Worm (Caenorhabditis elegans) whole organism, L3 larva: ENCODE results near the gene nhr-209.

Source experiments
- ZK546.5 ChIP-seq: sonication (generic microtip); optimal IDR thresholded peaks from 2 replicates; lab custom pipeline; 2017; ENCODE audit warnings: missing biosample characterization, missing genetic modification characterization
- aly-2 ChIP-seq: fragments of 150-350 bp; optimal IDR thresholded peaks from 2 replicates; lab custom pipeline; 2014; ENCODE audit warnings: missing biosample characterization, missing genetic modification characterization
- ama-1 ChIP-seq: fragments of 150-350 bp; optimal IDR thresholded peaks from 2 replicates; lab custom pipeline; 2018
- ceh-16 ChIP-seq: sonication (generic microtip); optimal IDR thresholded peaks from 2 replicates; lab custom pipeline; 2017; ENCODE audit warnings: missing biosample characterization, missing genetic modification characterization
- ceh-28 ChIP-seq: fragments of 150-350 bp; optimal IDR thresholded peaks from 2 replicates; lab custom pipeline; 2014; ENCODE audit warnings: missing biosample characterization, missing genetic modification reagents, missing genetic modification characterization
- ceh-82 ChIP-seq: fragments of 150-350 bp; optimal IDR thresholded peaks from 2 replicates; lab custom pipeline; 2014; ENCODE audit warnings: missing biosample characterization, missing genetic modification characterization
- daf-12 ChIP-seq: fragments of 150-350 bp; optimal IDR thresholded peaks from 2 replicates; lab custom pipeline; 2014; ENCODE audit warnings: missing biosample characterization, missing genetic modification reagents, missing genetic modification characterization
- egl-5 ChIP-seq: fragments of 150-350 bp; optimal IDR thresholded peaks from 2 replicates; lab custom pipeline; 2017; ENCODE audit warnings: missing biosample characterization, missing genetic modification reagents, missing genetic modification characterization, inconsistent platforms
- elt-1 ChIP-seq: fragments of 150-350 bp; optimal IDR thresholded peaks from 2 replicates; lab custom pipeline; 2014; ENCODE audit warnings: missing biosample characterization, missing genetic modification characterization
- elt-2 ChIP-seq: sonication (generic microtip); optimal IDR thresholded peaks from 2 replicates; lab custom pipeline; 2016; ENCODE audit warnings: missing genetic modification reagents, mild to moderate bottlenecking, missing genetic modification characterization, missing compliant biosample characterization
- elt-3 ChIP-seq, 3 experiments: fragments of 150-350 bp in 1 of 3; sonication (generic microtip) in 2 of 3; optimal IDR thresholded peaks; 2 replicates in 2 of 3; 4 replicates in 1 of 3; lab custom pipeline; 2014 to 2017; ENCODE audit warnings: missing biosample characterization in 3 of 3, missing genetic modification characterization in 3 of 3
- hmg-11 ChIP-seq: sonication (generic microtip); optimal IDR thresholded peaks from 2 replicates; lab custom pipeline; 2016; ENCODE audit warnings: missing genetic modification characterization, missing compliant biosample characterization
- jun-1 ChIP-seq: fragments of 150-350 bp; optimal IDR thresholded peaks from 2 replicates; lab custom pipeline; 2014; ENCODE audit warnings: missing biosample characterization, missing genetic modification reagents, missing genetic modification characterization
- lin-15B ChIP-seq: fragments of 150-350 bp; optimal IDR thresholded peaks from 2 replicates; lab custom pipeline; 2014; ENCODE audit warnings: missing biosample characterization, missing genetic modification characterization
- lin-39 ChIP-seq: fragments of 150-350 bp; optimal IDR thresholded peaks from 2 replicates; lab custom pipeline; 2018; ENCODE audit warnings: missing biosample characterization, missing genetic modification reagents, missing genetic modification characterization
- mdl-1 ChIP-seq: fragments of 150-350 bp; optimal IDR thresholded peaks from 2 replicates; lab custom pipeline; 2014; ENCODE audit warnings: missing biosample characterization, missing genetic modification characterization
- mml-1 ChIP-seq: fragments of 150-350 bp; sonication (generic microtip); optimal IDR thresholded peaks from 3 replicates; lab custom pipeline; 2014; ENCODE audit warnings: missing biosample characterization, missing genetic modification characterization
- nfya-1 ChIP-seq: sonication (generic microtip); optimal IDR thresholded peaks from 2 replicates; lab custom pipeline; 2017; ENCODE audit warnings: missing genetic modification characterization, mild to moderate bottlenecking, missing compliant biosample characterization, antibody characterized with exemption, moderate library complexity; ENCODE audit not compliant: insufficient read depth
- nhr-11 ChIP-seq: fragments of 150-350 bp; optimal IDR thresholded peaks from 2 replicates; lab custom pipeline; 2014; ENCODE audit warnings: missing biosample characterization, missing genetic modification characterization
- nhr-23 ChIP-seq: fragments of 150-350 bp; optimal IDR thresholded peaks from 2 replicates; lab custom pipeline; 2014; ENCODE audit warnings: missing biosample characterization, missing genetic modification reagents, missing genetic modification characterization
- nhr-237 ChIP-seq: fragments of 150-350 bp; optimal IDR thresholded peaks from 2 replicates; lab custom pipeline; 2014; ENCODE audit warnings: missing biosample characterization, missing genetic modification characterization
- nhr-25 ChIP-seq: sonication (generic microtip); optimal IDR thresholded peaks from 2 replicates; lab custom pipeline; 2017; ENCODE audit warnings: missing biosample characterization, missing genetic modification characterization
- nhr-43 ChIP-seq: sonication (generic microtip); optimal IDR thresholded peaks from 2 replicates; lab custom pipeline; 2016; ENCODE audit warnings: mild to moderate bottlenecking, missing genetic modification characterization, missing compliant biosample characterization; ENCODE audit not compliant: poor library complexity, severe bottlenecking
- nhr-76 ChIP-seq: fragments of 150-350 bp; sonication (generic microtip); optimal IDR thresholded peaks from 5 replicates; lab custom pipeline; 2014; ENCODE audit warnings: missing biosample characterization, missing genetic modification characterization
- nhr-77 ChIP-seq: fragments of 150-350 bp; optimal IDR thresholded peaks from 2 replicates; lab custom pipeline; 2014; ENCODE audit warnings: missing biosample characterization, missing genetic modification characterization
- pha-4 ChIP-seq: fragments of 150-350 bp; optimal IDR thresholded peaks from 2 replicates; lab custom pipeline; 2014; ENCODE audit warnings: missing biosample characterization, missing genetic modification reagents, missing genetic modification characterization
- pqm-1 ChIP-seq: fragments of 150-350 bp; optimal IDR thresholded peaks from 2 replicates; lab custom pipeline; 2017; ENCODE audit warnings: missing biosample characterization, missing genetic modification characterization, inconsistent platforms
- snpc-4 ChIP-seq: fragments of 150-350 bp; optimal IDR thresholded peaks from 2 replicates; lab custom pipeline; 2014; ENCODE audit warnings: missing biosample characterization, missing genetic modification characterization
- unc-62 ChIP-seq: fragments of 150-350 bp; sonication (generic microtip); optimal IDR thresholded peaks from 4 replicates; lab custom pipeline; 2014; ENCODE audit warnings: missing biosample characterization, missing genetic modification reagents, missing genetic modification characterization

Gene nhr-209

ce11 chrV:12065369-12065768, 32.6 kb upstream of the nhr-209 start, which contains the start of gene pqn-53:
Gene pqn-53, minus strand, starts transcription at chrV:12065391.
- TF ChIP-seq lin-39 (tag; lab: Kevin White, UChicago), result peak; percentile 31
- peak; percentile 63 for TF ChIP-seq ceh-28 (tag; lab: Kevin White, UChicago)
- peak; percentile 28 for TF ChIP-seq ama-1 (lab: Kevin White, UChicago)
- peak; percentile 46 for TF ChIP-seq nfya-1 (tag; lab: Kevin White, UChicago)
- TF ChIP-seq elt-2 (tag; lab: Kevin White, UChicago), result peak; percentile 7
- peak; percentile 22 for TF ChIP-seq pha-4
- peak; percentile 37 for TF ChIP-seq snpc-4
- no peak for TF ChIP-seq ceh-16 (tag; lab: Kevin White, UChicago)
- TF ChIP-seq ceh-82 (tag; lab: Kevin White, UChicago), result no peak
- no peak for TF ChIP-seq lin-15B (tag; lab: Kevin White, UChicago)
- TF ChIP-seq nhr-25 (tag; lab: Kevin White, UChicago), result peak; percentile 29

ce11 chrV:12065859-12066258, 32.1 kb upstream of the nhr-209 start:
- TF ChIP-seq lin-15B (tag; lab: Kevin White, UChicago) (peak; percentile 5), pha-4 (no peak), nfya-1 (tag; lab: Kevin White, UChicago) (peak; percentile 5)
- TF ChIP-seq, all 47 proteins: peak for 2

- TF ChIP-seq jun-1 (no peak), egl-5 (tag; lab: Kevin White, UChicago) (no peak), nhr-11 (tag; lab: Kevin White, UChicago) (no peak), hmg-11 (tag; lab: Kevin White, UChicago) (no peak), aly-2 (tag; lab: Kevin White, UChicago) (no peak), nhr-237 (tag; lab: Kevin White, UChicago) (no peak), pqm-1 (tag; lab: Kevin White, UChicago) (no peak), ceh-82 (tag; lab: Kevin White, UChicago) (no peak), nhr-76 (tag; lab: Kevin White, UChicago) (no peak), elt-3 (tag; optimal IDR thresholded peaks at IDR 0.05; lab: Kevin White, UChicago) (no peak), mdl-1 (tag; lab: Kevin White, UChicago) (no peak)
These were observed 29.5 kb upstream of the nhr-209 start, which contains the start of gene kmo-2 for ce11 chrV:12068437-12068836. Gene kmo-2, minus strand, starts transcription at chrV:12068537.

ce11 chrV:12070419-12070818, 27.5 kb upstream of the nhr-209 start, which contains the start of gene kmo-1:
Gene kmo-1, minus strand, starts transcription at chrV:12070519.
- no peak for TF ChIP-seq hmg-11 (tag; lab: Kevin White, UChicago)
- TF ChIP-seq ZK546.5 (tag; lab: Kevin White, UChicago), result no peak
- no peak for TF ChIP-seq nhr-11 (tag; lab: Kevin White, UChicago)
- TF ChIP-seq nhr-76 (tag; lab: Kevin White, UChicago), result no peak

ce11 chrV:12071483-12071882, 26.5 kb upstream of the nhr-209 start:
- TF ChIP-seq nhr-43 (tag; lab: Kevin White, UChicago) (peak; percentile 58), nhr-23 (tag; lab: Kevin White, UChicago) (peak; percentile 22), mdl-1 (tag; lab: Kevin White, UChicago) (peak; percentile 1), ZK546.5 (tag; lab: Kevin White, UChicago) (no peak), elt-1 (tag; lab: Kevin White, UChicago) (peak; percentile 55), elt-3 (tag; optimal IDR thresholded peaks at IDR 0.05; lab: Kevin White, UChicago) (peak in 2 of 3 experiments; percentile 12 to 27), daf-12 (tag; lab: Kevin White, UChicago) (no peak), nhr-25 (tag; lab: Kevin White, UChicago) (peak; percentile 85)

ce11 chrV:12074886-12075285, 23.1 kb upstream of the nhr-209 start, which contains the start of gene R07B7.6:
Gene R07B7.6, minus strand, starts transcription at chrV:12074986.
- no peak for TF ChIP-seq jun-1
- TF ChIP-seq ZK546.5 (tag; lab: Kevin White, UChicago), result no peak
- TF ChIP-seq mml-1 (tag; lab: Kevin White, UChicago), result no peak
- TF ChIP-seq unc-62, result no peak
- no peak for TF ChIP-seq pha-4
- TF ChIP-seq nhr-77 (tag; lab: Kevin White, UChicago), result no peak
- TF ChIP-seq, all 47 proteins: peak for 0
